Worm (Caenorhabditis elegans) whole organism, L1 larva: ENCODE measurements around the gene R09A1.3.

Source experiments
- C04F5.9 ChIP-seq: sonication (generic microtip); optimal IDR thresholded peaks from 2 replicates; lab custom pipeline; 2016; ENCODE audit warnings: missing genetic modification characterization, missing compliant biosample characterization
- F16B12.6 ChIP-seq: fragments of 150-350 bp; optimal IDR thresholded peaks from 2 replicates; lab custom pipeline; 2014; ENCODE audit warnings: missing biosample characterization, missing genetic modification characterization
- Y116A8C.19 ChIP-seq: sonication (generic microtip); optimal IDR thresholded peaks from 2 replicates; lab custom pipeline; 2016; ENCODE audit warnings: missing compliant biosample characterization, missing genetic modification characterization, borderline replicate concordance
- alr-1 ChIP-seq: fragments of 200-800 bp; sonication (Bioruptor generic); optimal IDR thresholded peaks from 2 replicates; lab custom pipeline; 2018; ENCODE audit warnings: borderline replicate concordance, mild to moderate bottlenecking, missing genetic modification characterization, missing compliant biosample characterization
- ama-1 ChIP-seq: fragments of 150-350 bp; optimal IDR thresholded peaks from 2 replicates; lab custom pipeline; 2014
- ceh-63 ChIP-seq: fragments of 200-800 bp; sonication (Bioruptor generic); optimal IDR thresholded peaks from 2 replicates; lab custom pipeline; 2018; ENCODE audit warnings: mild to moderate bottlenecking, missing genetic modification characterization, missing compliant biosample characterization
- ceh-8 ChIP-seq: fragments of 200-800 bp; sonication (Bioruptor generic); optimal IDR thresholded peaks from 2 replicates; lab custom pipeline; 2018; ENCODE audit warnings: mild to moderate bottlenecking, missing genetic modification characterization, moderate library complexity, missing compliant biosample characterization
- ceh-88 ChIP-seq: fragments of 200-800 bp; sonication (Bioruptor generic); IDR thresholded peaks from 2 replicates; pipeline ENCODE4 v1.3.6; 2022; ENCODE audit warnings: missing genetic modification characterization, missing compliant biosample characterization
- efl-1 ChIP-seq, 4 experiments: fragments of 150-350 bp; optimal IDR thresholded peaks in 3 of 4; peaks in 1 of 4; 1 replicate in 1 of 4; 2 replicates in 3 of 4; lab custom pipeline; 2014; ENCODE audit warnings: missing biosample characterization in 2 of 4, missing genetic modification characterization in 2 of 4, missing genetic modification reagents in 2 of 4
- efl-3 ChIP-seq: fragments of 200-800 bp; sonication (Bioruptor generic); optimal IDR thresholded peaks from 2 replicates; lab custom pipeline; 2018; ENCODE audit warnings: mild to moderate bottlenecking, missing genetic modification characterization, missing compliant biosample characterization
- egl-13 ChIP-seq: sonication (generic microtip); optimal IDR thresholded peaks from 2 replicates; lab custom pipeline; 2016; ENCODE audit warnings: missing genotype, missing genetic modification reagents, missing genetic modification characterization, missing compliant biosample characterization
- elt-2 ChIP-seq: sonication (generic microtip); optimal IDR thresholded peaks from 2 replicates; lab custom pipeline; 2016; ENCODE audit warnings: missing genetic modification characterization, mild to moderate bottlenecking, inconsistent platforms, missing compliant biosample characterization, missing genetic modification reagents
- ets-5 ChIP-seq: fragments of 200-800 bp; sonication (Bioruptor generic); IDR thresholded peaks from 2 replicates; pipeline ENCODE4 v1.3.6; 2022; ENCODE audit warnings: missing genetic modification characterization, missing compliant biosample characterization
- fkh-10 ChIP-seq: sonication (generic microtip); optimal IDR thresholded peaks from 2 replicates; lab custom pipeline; 2017; ENCODE audit warnings: missing biosample characterization, missing genetic modification reagents, missing genetic modification characterization
- fos-1 ChIP-seq: fragments of 150-350 bp; optimal IDR thresholded peaks from 2 replicates; lab custom pipeline; 2014; ENCODE audit warnings: missing biosample characterization, missing genetic modification characterization
- hlh-17 ChIP-seq: fragments of 200-800 bp; sonication (Bioruptor generic); optimal IDR thresholded peaks from 2 replicates; lab custom pipeline; 2018; ENCODE audit warnings: missing genetic modification characterization, mild to moderate bottlenecking, missing compliant biosample characterization, moderate library complexity, borderline replicate concordance
- hlh-4 ChIP-seq: sonication (generic microtip); optimal IDR thresholded peaks from 2 replicates; lab custom pipeline; 2016; ENCODE audit warnings: mild to moderate bottlenecking, missing genetic modification characterization, missing compliant biosample characterization
- irx-1 ChIP-seq: sonication (generic microtip); optimal IDR thresholded peaks from 2 replicates; lab custom pipeline; 2016; ENCODE audit warnings: missing genetic modification characterization, missing compliant biosample characterization
- isw-1 ChIP-seq: fragments of 200-800 bp; sonication (Bioruptor generic); IDR thresholded peaks from 2 replicates; pipeline ENCODE4 v1.3.6; 2022; ENCODE audit warnings: missing genetic modification characterization, missing compliant biosample characterization
- lin-14 ChIP-seq: fragments of 200-800 bp; sonication (Bioruptor generic); optimal IDR thresholded peaks from 2 replicates; lab custom pipeline; 2018; ENCODE audit warnings: mild to moderate bottlenecking, missing genetic modification characterization, moderate library complexity, missing compliant biosample characterization
- lin-15B ChIP-seq: fragments of 150-350 bp; sonication (generic microtip); optimal IDR thresholded peaks from 3 replicates; lab custom pipeline; 2014; ENCODE audit warnings: missing biosample characterization, missing genetic modification characterization
- lir-3 ChIP-seq: sonication (generic microtip); optimal IDR thresholded peaks from 2 replicates; lab custom pipeline; 2016; ENCODE audit warnings: mild to moderate bottlenecking, missing genetic modification characterization, moderate library complexity, missing compliant biosample characterization; ENCODE audit not compliant: poor library complexity
- lsy-2 ChIP-seq, 2 experiments: fragments of 150-350 bp; optimal IDR thresholded peaks; 2 replicates each; lab custom pipeline; 2014; ENCODE audit warnings: missing biosample characterization in 2 of 2, missing genetic modification characterization in 2 of 2
- mab-9 ChIP-seq: fragments of 200-800 bp; sonication (Bioruptor generic); IDR thresholded peaks from 2 replicates; pipeline ENCODE4 v1.3.6; 2022; ENCODE audit warnings: missing genetic modification reagents, missing genetic modification characterization, missing compliant biosample characterization
- mep-1 ChIP-seq: fragments of 150-350 bp; optimal IDR thresholded peaks from 2 replicates; lab custom pipeline; 2014; ENCODE audit warnings: missing biosample characterization, missing genetic modification characterization
- nhr-12 ChIP-seq: sonication (generic microtip); optimal IDR thresholded peaks from 2 replicates; lab custom pipeline; 2017; ENCODE audit warnings: missing biosample characterization, missing genetic modification characterization
- nhr-19 ChIP-seq: fragments of 200-800 bp; sonication (Bioruptor generic); conservative IDR thresholded peaks from 2 replicates; pipeline ENCODE4 v1.3.6; 2022; ENCODE audit warnings: missing genetic modification characterization, missing compliant biosample characterization
- nhr-237 ChIP-seq: fragments of 150-350 bp; optimal IDR thresholded peaks from 2 replicates; lab custom pipeline; 2014; ENCODE audit warnings: missing biosample characterization, missing genetic modification characterization
- nhr-47 ChIP-seq: sonication (generic microtip); optimal IDR thresholded peaks from 2 replicates; lab custom pipeline; 2016; ENCODE audit warnings: mild to moderate bottlenecking, missing genetic modification characterization, moderate library complexity, missing compliant biosample characterization
- nhr-71 ChIP-seq: sonication (generic microtip); optimal IDR thresholded peaks from 2 replicates; lab custom pipeline; 2016; ENCODE audit warnings: mild to moderate bottlenecking, missing genetic modification characterization, moderate library complexity, missing compliant biosample characterization
- nhr-84 ChIP-seq: sonication (generic microtip); optimal IDR thresholded peaks from 2 replicates; lab custom pipeline; 2017; ENCODE audit warnings: missing biosample characterization, missing genetic modification characterization
- nhr-85 ChIP-seq: sonication (generic microtip); peaks from one replicate; lab custom pipeline; 2016; ENCODE audit warnings: missing genetic modification characterization, inconsistent platforms, missing compliant biosample characterization
- pax-3 ChIP-seq: fragments of 200-800 bp; sonication (Bioruptor generic); optimal IDR thresholded peaks from 2 replicates; lab custom pipeline; 2018; ENCODE audit warnings: mild to moderate bottlenecking, missing genetic modification characterization, moderate library complexity, missing compliant biosample characterization
- pqm-1 ChIP-seq: sonication (generic microtip); optimal IDR thresholded peaks from 3 replicates; lab custom pipeline; 2017; ENCODE audit warnings: missing biosample characterization, missing genetic modification characterization
- rnt-1 ChIP-seq: sonication (generic microtip); optimal IDR thresholded peaks from 2 replicates; lab custom pipeline; 2016; ENCODE audit warnings: mild to moderate bottlenecking, missing genetic modification characterization, moderate library complexity, missing compliant biosample characterization
- skn-1 ChIP-seq: fragments of 150-350 bp; optimal IDR thresholded peaks from 2 replicates; lab custom pipeline; 2014; ENCODE audit warnings: missing biosample characterization, missing genetic modification characterization
- snpc-4 ChIP-seq: fragments of 150-350 bp; optimal IDR thresholded peaks from 2 replicates; lab custom pipeline; 2014; ENCODE audit warnings: missing biosample characterization, missing genetic modification characterization
- sox-4 ChIP-seq: sonication (generic microtip); optimal IDR thresholded peaks from 2 replicates; lab custom pipeline; 2016; ENCODE audit warnings: missing genetic modification characterization, missing compliant biosample characterization
- tbx-2 ChIP-seq: sonication (generic microtip); optimal IDR thresholded peaks from 2 replicates; lab custom pipeline; 2016; ENCODE audit warnings: missing genetic modification characterization, missing compliant biosample characterization
- tlp-1 ChIP-seq: fragments of 150-350 bp; optimal IDR thresholded peaks from 2 replicates; lab custom pipeline; 2014; ENCODE audit warnings: missing biosample characterization, missing genetic modification characterization
- ztf-11 ChIP-seq, 2 experiments: sonication (generic microtip); optimal IDR thresholded peaks; 2 replicates each; lab custom pipeline; 2016 to 2017; ENCODE audit warnings: missing genetic modification characterization in 2 of 2, missing biosample characterization in 1 of 2, missing compliant biosample characterization in 1 of 2

Gene R09A1.3

DNA sequence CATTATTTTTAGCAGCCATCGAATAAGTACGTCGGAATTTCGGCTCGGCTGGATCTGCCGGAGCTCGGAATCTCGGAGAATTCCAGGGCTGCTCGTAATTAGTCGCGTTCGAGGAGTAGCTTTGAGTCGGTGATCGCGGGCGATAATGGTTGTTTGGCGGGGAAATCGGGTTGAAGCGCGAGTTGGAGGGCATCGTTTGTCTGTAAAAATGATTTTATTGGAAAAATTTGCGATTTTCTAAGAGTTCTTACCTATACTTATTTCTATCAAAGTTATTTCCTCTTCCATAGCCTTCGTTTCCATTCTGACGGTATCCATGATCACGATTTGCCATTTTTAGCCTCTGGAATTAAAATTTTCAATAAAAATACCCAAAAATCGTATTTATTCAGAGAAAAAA is 23.5 kb downstream of the R09A1.3 start, which contains the start of gene Y50D4C.5:
Y50D4C.5 (minus strand) TSS at position 345 of the 400 bp plus-strand sequence.
- TF ChIP-seq skn-1 = no peak
- TF ChIP-seq hlh-4 (tag; lab: Kevin White, UChicago) = no peak
- no peak for TF ChIP-seq ceh-63 (GFP tag; lab: Kevin White, UChicago)
- TF ChIP-seq lsy-2 (tag; optimal IDR thresholded peaks at IDR 0.05; lab: Kevin White, UChicago) = no peak
- TF ChIP-seq efl-1 (optimal IDR thresholded peaks at IDR 0.05; lab: Kevin White, UChicago) = no peak
- peak in 1 of 2 experiments; percentile 78 for TF ChIP-seq efl-1 (GFP tag; optimal IDR thresholded peaks at IDR 0.05 in 1 of 2; lab: Kevin White, UChicago)
- no peak for TF ChIP-seq hlh-17
- no peak for TF ChIP-seq fos-1 (tag; lab: Kevin White, UChicago)
- 0 out of 2 replicates have a peak, but pooled peaks have one; percentile 68 for TF ChIP-seq ets-5 (GFP tag; lab: Robert Waterston, UW)
- TF ChIP-seq, all 84 proteins: peak for 2

DNA sequence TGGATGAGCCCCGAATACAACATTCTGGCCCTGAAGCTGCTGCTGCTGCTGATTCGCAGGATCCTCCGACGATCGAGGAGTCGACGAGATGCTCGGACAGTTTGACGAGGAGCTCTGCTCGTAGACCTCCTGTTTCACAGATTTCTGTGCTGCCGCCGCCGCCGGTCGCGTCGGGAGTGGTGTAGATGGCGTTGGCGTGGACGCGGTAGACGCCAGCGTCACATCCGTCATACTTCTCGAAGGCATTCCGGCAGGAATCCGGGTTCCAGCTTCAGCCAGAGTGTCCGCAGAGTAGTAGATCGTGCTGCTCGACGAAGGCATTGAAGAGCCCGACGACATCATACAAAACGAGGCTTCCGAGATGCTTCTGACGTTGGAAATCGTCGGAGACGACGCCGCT is 25.7 kb downstream of the R09A1.3 start:
- TF ChIP-seq ztf-11 (tag; optimal IDR thresholded peaks at IDR 0.05; lab: Kevin White, UChicago) = peak in 1 of 2 experiments; percentile 32
- TF ChIP-seq hlh-4 (tag; lab: Kevin White, UChicago) = no peak
- TF ChIP-seq, all 84 proteins: peak for 1

DNA sequence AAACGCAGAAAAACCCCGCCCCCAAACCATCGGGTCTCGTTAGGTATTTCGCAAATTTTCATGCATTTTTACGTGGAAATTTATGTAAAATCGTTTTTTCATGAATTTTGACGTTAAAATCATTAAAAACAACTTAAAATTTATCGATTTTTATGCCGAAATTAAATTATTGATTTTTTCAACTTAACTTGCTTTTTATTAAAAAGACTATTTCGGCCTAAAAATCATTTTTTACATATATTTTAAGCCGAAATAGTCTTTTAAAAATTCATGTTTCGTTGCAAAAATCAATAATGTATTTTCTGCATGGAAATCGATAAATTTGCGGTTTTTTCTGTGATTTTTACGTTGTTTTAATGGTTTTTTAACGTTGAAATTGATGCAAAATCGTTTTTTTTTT is 31.2 kb downstream of the R09A1.3 start:
- no peak for TF ChIP-seq snpc-4 (tag; lab: Kevin White, UChicago)
- no peak for TF ChIP-seq nhr-12 (tag; lab: Kevin White, UChicago)
- TF ChIP-seq nhr-84 (tag; lab: Kevin White, UChicago) = no peak
- TF ChIP-seq rnt-1 (tag; lab: Kevin White, UChicago) = no peak
- TF ChIP-seq ceh-88 (GFP tag; lab: Robert Waterston, UW) = no peak
- no peak for TF ChIP-seq fos-1 (tag; lab: Kevin White, UChicago)
- no peak for TF ChIP-seq mab-9
- no peak for TF ChIP-seq tbx-2 (tag; lab: Kevin White, UChicago)
- TF ChIP-seq ets-5 (GFP tag; lab: Robert Waterston, UW) = no peak
- TF ChIP-seq ama-1 (lab: Kevin White, UChicago) = no peak
- no peak for TF ChIP-seq lin-15B (tag; lab: Kevin White, UChicago)
- TF ChIP-seq fkh-10 (GFP tag; lab: Kevin White, UChicago) = no peak
- no peak for TF ChIP-seq nhr-19
- TF ChIP-seq alr-1 (tag; lab: Kevin White, UChicago) = no peak
- no peak for TF ChIP-seq lir-3 (tag; lab: Kevin White, UChicago)
- TF ChIP-seq hlh-17 = no peak
- no peak for TF ChIP-seq nhr-71 (tag; lab: Kevin White, UChicago)
- TF ChIP-seq nhr-237 = no peak

DNA sequence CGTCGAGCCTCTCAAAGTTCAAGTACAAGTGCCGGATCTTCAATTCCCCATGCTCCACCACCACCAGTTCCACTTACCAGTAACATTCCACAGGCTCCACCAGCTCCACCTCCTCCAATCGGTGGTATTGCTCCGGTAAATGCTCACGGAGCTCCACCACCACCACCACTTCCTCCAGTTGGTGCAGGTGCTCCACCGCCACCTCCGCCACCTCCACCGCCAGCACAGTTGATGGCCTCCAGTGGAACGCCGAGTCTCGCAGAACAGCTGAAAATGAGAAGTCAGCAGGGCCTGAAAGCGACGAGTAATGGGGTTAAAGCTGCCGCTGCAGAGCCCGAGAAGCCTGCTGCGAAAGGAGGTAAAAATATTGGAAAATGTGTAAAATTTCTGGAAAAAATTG is 36.6 kb downstream of the R09A1.3 start:
- peak in 1 of 2 experiments; percentile 0 for TF ChIP-seq ztf-11 (tag; optimal IDR thresholded peaks at IDR 0.05; lab: Kevin White, UChicago)
- TF ChIP-seq ceh-8 (GFP tag; lab: Kevin White, UChicago) = peak; percentile 4
- no peak for TF ChIP-seq fkh-10 (GFP tag; lab: Kevin White, UChicago)

- no peak for TF ChIP-seq elt-2 (tag; lab: Kevin White, UChicago)
- TF ChIP-seq sox-4 = no peak
- peak; percentile 64 for TF ChIP-seq nhr-85 (tag; lab: Kevin White, UChicago)
- no peak for TF ChIP-seq Y116A8C.19 (tag; lab: Kevin White, UChicago)
- TF ChIP-seq mep-1 = no peak
- no peak for TF ChIP-seq egl-13
- TF ChIP-seq, all 84 proteins: peak for 1
Observed at ce11 chrV:983120-983519, 43.8 kb downstream of the R09A1.3 start.

ce11 chrV:982281-982756 is 44.6 kb downstream of the R09A1.3 start, which contains the start of the genes Y50D4C.12 and unc-34:
Gene Y50D4C.12 (plus strand): TSS chrV:982581.
Gene unc-34 (plus strand): TSS chrV:982706.
- TF ChIP-seq tlp-1 (tag; lab: Kevin White, UChicago) (no peak), C04F5.9 (tag; lab: Kevin White, UChicago) (no peak), pax-3 (tag; lab: Kevin White, UChicago) (no peak), snpc-4 (tag; lab: Kevin White, UChicago) (no peak), irx-1 (no peak), lin-14 (GFP tag; lab: Kevin White, UChicago) (no peak), mep-1 (no peak), fkh-10 (GFP tag; lab: Kevin White, UChicago) (no peak), ets-5 (GFP tag; lab: Robert Waterston, UW) (no peak), F16B12.6 (no peak), isw-1 (GFP tag; lab: Robert Waterston, UW) (no peak), efl-3 (GFP tag; lab: Kevin White, UChicago) (no peak), nhr-47 (no peak), pqm-1 (tag; lab: Kevin White, UChicago) (no peak)
- TF ChIP-seq, all 84 proteins: peak for 0
